Worm (Caenorhabditis elegans) whole organism, L4 larva: ENCODE results near the gene npr-4.

Experiments
- F37D6.2 ChIP-seq: sonication (generic microtip); optimal IDR thresholded peaks from 2 replicates; lab custom pipeline; 2016; ENCODE audit warnings: mild to moderate bottlenecking, missing genetic modification characterization, missing compliant biosample characterization
- F49E8.2 ChIP-seq: sonication (generic microtip); optimal IDR thresholded peaks from 2 replicates; lab custom pipeline; 2016; ENCODE audit warnings: missing compliant biosample characterization, mild to moderate bottlenecking, missing genetic modification characterization, borderline replicate concordance
- T26A8.4 ChIP-seq: fragments of 200-800 bp; sonication (Bioruptor generic); IDR thresholded peaks from 2 replicates; pipeline ENCODE4 v1.3.6; 2022; ENCODE audit warnings: missing genetic modification characterization, missing compliant biosample characterization
- Y48G9A.11 ChIP-seq: fragments of 200-800 bp; sonication (Bioruptor generic); IDR thresholded peaks from 2 replicates; pipeline ENCODE4 v1.3.6; 2022; ENCODE audit warnings: missing genetic modification reagents, missing genetic modification characterization, missing compliant biosample characterization
- aha-1 ChIP-seq: fragments of 150-350 bp; peaks from one replicate; lab custom pipeline; 2014; ENCODE audit warnings: missing biosample characterization, missing genetic modification characterization
- aly-2 ChIP-seq: sonication (generic microtip); optimal IDR thresholded peaks from 2 replicates; lab custom pipeline; 2018; ENCODE audit warnings: missing biosample characterization, missing genetic modification characterization
- ama-1 ChIP-seq: fragments of 150-350 bp; optimal IDR thresholded peaks from 2 replicates; lab custom pipeline; 2014; ENCODE audit warnings: inconsistent platforms, mixed read lengths
- ceh-62 ChIP-seq: sonication (generic microtip); optimal IDR thresholded peaks from 2 replicates; lab custom pipeline; 2017; ENCODE audit warnings: missing biosample characterization, missing genetic modification characterization
- ces-1 ChIP-seq: fragments of 150-350 bp; sonication (generic microtip); optimal IDR thresholded peaks from 4 replicates; lab custom pipeline; 2014; ENCODE audit warnings: missing biosample characterization, missing genetic modification reagents, missing genetic modification characterization
- ctbp-1 ChIP-seq: fragments of 200-800 bp; sonication (Bioruptor generic); IDR thresholded peaks from 2 replicates; pipeline ENCODE4 v1.3.6; 2022; ENCODE audit warnings: missing genetic modification reagents, missing genetic modification characterization, missing compliant biosample characterization
- daf-12 ChIP-seq: fragments of 150-350 bp; optimal IDR thresholded peaks from 2 replicates; lab custom pipeline; 2014; ENCODE audit warnings: missing biosample characterization, missing genetic modification reagents, missing genetic modification characterization
- dmd-9 ChIP-seq: fragments of 200-800 bp; sonication (Bioruptor generic); IDR thresholded peaks from 2 replicates; pipeline ENCODE4 v1.3.6; 2022; ENCODE audit warnings: missing genetic modification reagents, missing genetic modification characterization, missing compliant biosample characterization
- dpl-1 ChIP-seq: fragments of 150-350 bp; optimal IDR thresholded peaks from 2 replicates; lab custom pipeline; 2014; ENCODE audit warnings: missing biosample characterization, missing genetic modification reagents, missing genetic modification characterization
- duxl-1 ChIP-seq: sonication (generic microtip); optimal IDR thresholded peaks from 2 replicates; lab custom pipeline; 2016; ENCODE audit warnings: mild to moderate bottlenecking, missing genetic modification characterization, moderate library complexity, missing compliant biosample characterization; ENCODE audit not compliant: poor library complexity
- egl-43 ChIP-seq: fragments of 200-800 bp; sonication (Bioruptor generic); IDR thresholded peaks from 2 replicates; pipeline ENCODE4 v1.3.6; 2022; ENCODE audit warnings: missing genetic modification reagents, missing genetic modification characterization, missing compliant biosample characterization
- hif-1 ChIP-seq, 2 experiments: sonication (generic microtip); optimal IDR thresholded peaks; 2 replicates each; lab custom pipeline; 2016 to 2017; ENCODE audit warnings: missing compliant biosample characterization in 2 of 2, missing genetic modification characterization in 2 of 2, missing genetic modification reagents in 2 of 2, missing genotype in 2 of 2, mild to moderate bottlenecking in 1 of 2
- hlh-30 ChIP-seq: sonication (generic microtip); optimal IDR thresholded peaks from 2 replicates; lab custom pipeline; 2017; ENCODE audit warnings: antibody characterized with exemption, mild to moderate bottlenecking, missing genetic modification characterization, missing compliant biosample characterization; ENCODE audit not compliant: insufficient read depth
- lin-15B ChIP-seq: fragments of 150-350 bp; sonication (generic microtip); optimal IDR thresholded peaks from 3 replicates; lab custom pipeline; 2014; ENCODE audit warnings: missing biosample characterization, missing genetic modification characterization
- lin-38 ChIP-seq: fragments of 200-800 bp; sonication (Bioruptor generic); IDR thresholded peaks from 2 replicates; pipeline ENCODE4 v1.3.6; 2022; ENCODE audit warnings: missing genetic modification reagents, missing genetic modification characterization, missing compliant biosample characterization
- lsy-2 ChIP-seq, 2 experiments: fragments of 150-350 bp in 1 of 2; sonication (generic microtip) in 1 of 2; optimal IDR thresholded peaks; 2 replicates each; lab custom pipeline; 2014 to 2017; ENCODE audit warnings: missing biosample characterization in 2 of 2, missing genetic modification characterization in 2 of 2
- nhr-41 ChIP-seq: fragments of 200-800 bp; sonication (Bioruptor generic); IDR thresholded peaks from 2 replicates; pipeline ENCODE4 v1.3.6; 2022; ENCODE audit warnings: missing genetic modification reagents, missing genetic modification characterization, missing compliant biosample characterization
- nhr-48 ChIP-seq: sonication (generic microtip); optimal IDR thresholded peaks from 2 replicates; lab custom pipeline; 2016; ENCODE audit warnings: mild to moderate bottlenecking, missing genetic modification characterization, missing compliant biosample characterization
- nhr-76 ChIP-seq: fragments of 150-350 bp; optimal IDR thresholded peaks from 2 replicates; lab custom pipeline; 2014; ENCODE audit warnings: missing biosample characterization, missing genetic modification characterization
- nhr-77 ChIP-seq: fragments of 150-350 bp; optimal IDR thresholded peaks from 2 replicates; lab custom pipeline; 2014; ENCODE audit warnings: missing biosample characterization, missing genetic modification characterization
- pha-4 ChIP-seq, 2 experiments: fragments of 150-350 bp in 1 of 2; fragments of 200-800 bp in 1 of 2; sonication (Bioruptor generic) in 1 of 2; IDR thresholded peaks in 1 of 2; optimal IDR thresholded peaks in 1 of 2; 2 replicates each; pipeline versions ENCODE4 v1.3.6 to Lab custom; 2014 to 2022; ENCODE audit warnings: missing genetic modification characterization in 2 of 2, missing genetic modification reagents in 2 of 2, missing biosample characterization in 1 of 2, missing compliant biosample characterization in 1 of 2
- php-3 ChIP-seq: fragments of 200-800 bp; sonication (Bioruptor generic); IDR thresholded peaks from 2 replicates; pipeline ENCODE4 v1.3.6; 2022; ENCODE audit warnings: missing genetic modification reagents, missing genetic modification characterization, missing compliant biosample characterization
- rbr-2 ChIP-seq: sonication (generic microtip); optimal IDR thresholded peaks from 2 replicates; lab custom pipeline; 2016; ENCODE audit warnings: missing genotype, missing genetic modification characterization, missing compliant biosample characterization
- skn-1 ChIP-seq: fragments of 150-350 bp; optimal IDR thresholded peaks from 2 replicates; lab custom pipeline; 2014; ENCODE audit warnings: missing biosample characterization, missing genetic modification characterization
- snpc-4 ChIP-seq: fragments of 150-350 bp; optimal IDR thresholded peaks from 2 replicates; lab custom pipeline; 2014; ENCODE audit warnings: missing biosample characterization, missing genetic modification characterization
- tra-1 ChIP-seq: fragments of 200-800 bp; sonication (Bioruptor generic); IDR thresholded peaks from 2 replicates; pipeline ENCODE4 v1.3.6; 2022; ENCODE audit warnings: missing genetic modification reagents, missing genetic modification characterization, missing compliant biosample characterization
- unc-62 ChIP-seq, 3 experiments: fragments of 150-350 bp in 1 of 3; sonication (generic microtip); optimal IDR thresholded peaks in 2 of 3; peaks in 1 of 3; 1 replicate in 1 of 3; 2 replicates in 2 of 3; lab custom pipeline; 2014 to 2017; ENCODE audit warnings: missing biosample characterization in 3 of 3, missing genetic modification characterization in 3 of 3, missing genetic modification reagents in 3 of 3, missing genotype in 1 of 3
- zag-1 ChIP-seq: fragments of 150-350 bp; optimal IDR thresholded peaks from 2 replicates; lab custom pipeline; 2014; ENCODE audit warnings: missing biosample characterization, missing genetic modification characterization

The npr-4 gene

ce11 chrX:12546804-12547203, 4.7 kb downstream of the npr-4 start (continued):
- no peak for TF ChIP-seq lsy-2 (tag; optimal IDR thresholded peaks at IDR 0.05; lab: Kevin White, UChicago)
- TF ChIP-seq, all 104 proteins: peak for 0

DNA sequence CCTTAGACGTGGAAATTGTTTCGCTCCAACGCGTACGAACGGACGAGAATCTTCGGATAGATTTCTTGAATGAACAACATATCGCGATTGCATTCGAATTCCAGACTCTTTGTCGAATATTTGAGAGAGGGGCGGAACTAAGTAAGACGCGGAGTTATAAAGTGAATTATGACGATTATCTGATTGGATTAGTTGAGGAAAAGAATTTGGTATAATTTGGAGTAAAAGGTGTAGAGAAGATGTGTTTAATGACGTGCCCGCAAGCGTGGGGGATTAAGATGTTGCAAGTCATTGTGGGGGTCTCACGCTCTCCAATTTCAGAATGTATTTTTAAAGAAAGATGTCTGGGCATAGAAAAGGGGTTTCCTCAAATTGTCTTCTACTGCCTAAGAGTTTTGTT, 6.4 kb downstream of the npr-4 start:
- TF ChIP-seq unc-62 (GFP tag; optimal IDR thresholded peaks at IDR 0.05 in 1 of 2; lab: Kevin White, UChicago): peak in 1 of 2 experiments; percentile 51
- TF ChIP-seq unc-62 (tag; optimal IDR thresholded peaks at IDR 0.05; lab: Kevin White, UChicago): no peak
- no peak for TF ChIP-seq egl-43 (GFP tag; lab: Robert Waterston, UW)
- no peak for TF ChIP-seq hlh-30 (tag; lab: Kevin White, UChicago)
- no peak for TF ChIP-seq ceh-62 (tag; lab: Kevin White, UChicago)
- peak; percentile 8 for TF ChIP-seq ces-1 (GFP tag; lab: Kevin White, UChicago)
- TF ChIP-seq rbr-2 (tag; lab: Kevin White, UChicago): no peak
- no peak for TF ChIP-seq ama-1 (lab: Kevin White, UChicago)

DNA sequence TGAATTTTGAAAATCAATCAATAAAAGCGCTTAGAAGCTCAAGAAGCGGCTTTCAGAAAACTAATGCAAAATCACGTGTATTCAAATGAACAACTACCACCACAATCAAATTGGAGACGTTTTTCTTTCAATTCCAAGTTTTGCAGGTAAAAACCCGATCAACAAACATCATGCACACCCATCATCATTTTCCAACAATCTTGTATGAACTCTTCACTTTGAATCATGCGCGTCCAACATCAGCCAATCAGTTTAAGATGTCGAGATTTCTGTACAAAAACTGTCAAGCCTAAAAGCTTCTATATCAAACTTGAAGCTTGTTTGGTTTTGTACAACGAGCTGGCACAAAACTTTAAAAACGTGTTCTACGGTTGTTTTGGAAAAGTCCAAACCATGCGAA, 12.7 kb downstream of the npr-4 start:
- no peak for TF ChIP-seq hlh-30 (tag; lab: Kevin White, UChicago)
- peak; percentile 93 for TF ChIP-seq aha-1
- no peak for TF ChIP-seq nhr-41

DNA sequence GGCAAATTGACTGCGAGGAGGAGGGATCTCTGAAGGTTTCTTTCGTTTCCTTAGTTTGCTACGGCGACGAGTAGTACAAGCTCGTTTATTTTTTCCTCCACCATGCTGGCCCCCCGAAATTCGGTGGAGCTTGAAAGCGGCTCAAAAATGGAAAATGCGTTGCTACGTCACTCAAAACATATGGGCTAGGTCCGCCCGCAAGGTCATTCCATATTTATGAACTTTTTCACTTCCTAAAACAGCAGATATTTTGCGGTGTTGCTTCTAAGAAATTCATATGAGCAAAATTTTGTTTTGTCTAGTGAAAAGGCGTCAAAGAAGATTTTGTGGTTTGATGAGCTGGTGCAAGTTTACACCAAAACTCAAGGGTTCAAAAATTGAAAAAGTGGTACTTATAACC, 17.0 kb downstream of the npr-4 start:
- TF ChIP-seq tra-1 (GFP tag; lab: Robert Waterston, UW) (no peak), unc-62 (GFP tag; optimal IDR thresholded peaks at IDR 0.05 in 1 of 2; lab: Kevin White, UChicago) (peak in 1 of 2 experiments; percentile 69), unc-62 (tag; optimal IDR thresholded peaks at IDR 0.05; lab: Kevin White, UChicago) (no peak), lin-38 (no peak), aha-1 (peak; percentile 18)

- no peak for TF ChIP-seq aly-2 (tag; lab: Kevin White, UChicago)
- TF ChIP-seq pha-4 (GFP tag; IDR thresholded peaks at IDR 0.05; lab: Robert Waterston, UW): no peak
- no peak for TF ChIP-seq pha-4 (tag; optimal IDR thresholded peaks at IDR 0.05; lab: Kevin White, UChicago)
- no peak for TF ChIP-seq lin-15B (tag; lab: Kevin White, UChicago)
- no peak for TF ChIP-seq dpl-1 (GFP tag; lab: Kevin White, UChicago)
- no peak for TF ChIP-seq nhr-77 (tag; lab: Kevin White, UChicago)
- no peak for TF ChIP-seq zag-1 (tag; lab: Kevin White, UChicago)
- TF ChIP-seq F49E8.2 (tag; lab: Kevin White, UChicago): no peak
- TF ChIP-seq T26A8.4 (GFP tag; lab: Robert Waterston, UW): no peak
- no peak for TF ChIP-seq Y48G9A.11 (GFP tag; lab: Robert Waterston, UW)
- no peak for TF ChIP-seq daf-12
- no peak for TF ChIP-seq ctbp-1 (GFP tag; lab: Robert Waterston, UW)
- TF ChIP-seq php-3 (GFP tag; lab: Robert Waterston, UW): no peak
- no peak for TF ChIP-seq skn-1 (tag; lab: Kevin White, UChicago)
- no peak for TF ChIP-seq F37D6.2 (tag; lab: Kevin White, UChicago)
- no peak for TF ChIP-seq dmd-9
- TF ChIP-seq nhr-76: no peak
- TF ChIP-seq nhr-48 (tag; lab: Kevin White, UChicago): no peak
- no peak for TF ChIP-seq snpc-4 (tag; lab: Kevin White, UChicago)
- no peak for TF ChIP-seq duxl-1
- no peak for TF ChIP-seq hif-1 (tag; optimal IDR thresholded peaks at IDR 0.05; lab: Kevin White, UChicago)
Observed at ce11 chrX:12532405-12532804, 19.1 kb downstream of the npr-4 start.
